Worm (Caenorhabditis elegans): Measurements from ENCODE around the gene kin-16.
A peak's percentile ranks its signal among the peaks of the same experiment; 100 is the strongest.
"Not testable (repeated sequence)": the region's sequence is repeated elsewhere in the genome, so short reads cannot be mapped to it uniquely, and the experiment has no call there.

The kin-16 gene

ce11 chrII:9470027-9470426 lies 34.1 kb upstream of the kin-16 start, which contains the start of gene T19H5.6:
TSS of gene T19H5.6 (minus strand) at chrII:9470221.
- TF ChIP-seq nhr-28 (tag; optimal IDR thresholded peaks at IDR 0.05): peak; percentile 40
- peak; percentile 88 for TF ChIP-seq pqm-1 (tag; optimal IDR thresholded peaks at IDR 0.05)
- no peak for TF ChIP-seq daf-16 (GFP tag; optimal IDR thresholded peaks at IDR 0.05)
- TF ChIP-seq daf-16 (tag; optimal IDR thresholded peaks at IDR 0.05): peak; percentile 72
- no peak for TF ChIP-seq zfp-3 (GFP tag; conservative IDR thresholded peaks at IDR 0.05)

- TF ChIP-seq lin-1 (GFP tag; IDR thresholded peaks at IDR 0.05) (0 out of 2 replicates have a peak, but pooled peaks have one; percentile 44), daf-16 (GFP tag; optimal IDR thresholded peaks at IDR 0.05) (no peak), daf-16 (tag; optimal IDR thresholded peaks at IDR 0.05) (peak; percentile 70), dmd-6 (GFP tag; IDR thresholded peaks at IDR 0.05) (peak; percentile 89), nhr-77 (tag; optimal IDR thresholded peaks at IDR 0.05) (peak; percentile 87), dve-1 (tag; optimal IDR thresholded peaks at IDR 0.05; ENCODE audit: insufficient read depth) (peak; percentile 81), tra-1 (GFP tag; IDR thresholded peaks at IDR 0.05) (no peak), jun-1 (tag; optimal IDR thresholded peaks at IDR 0.05) (no peak), spr-1 (tag; optimal IDR thresholded peaks at IDR 0.05) (no peak), nhr-28 (tag; optimal IDR thresholded peaks at IDR 0.05) (peak; percentile 88), T20F7.1 (GFP tag; optimal IDR thresholded peaks at IDR 0.05) (peak; percentile 28), pqm-1 (tag; optimal IDR thresholded peaks at IDR 0.05) (peak; percentile 99)
Measured at ce11 chrII:9468414-9468813, 32.5 kb upstream of the kin-16 start, which contains the start of gene chil-23. TSS of gene chil-23 (minus strand) at chrII:9468611.

ce11 chrII:9466095-9466494 lies 30.2 kb upstream of the kin-16 start, which contains the start of gene chil-22:
TSS of gene chil-22 (minus strand) at chrII:9466195.
- TF ChIP-seq Y48G9A.11 (GFP tag; IDR thresholded peaks at IDR 0.05): no peak
- TF ChIP-seq skn-1 (tag; optimal IDR thresholded peaks at IDR 0.05): no peak
- TF ChIP-seq gei-8 (GFP tag; optimal IDR thresholded peaks at IDR 0.05): no peak
- no peak for TF ChIP-seq mxl-3 (GFP tag; optimal IDR thresholded peaks at IDR 0.05)
- no peak for TF ChIP-seq ceh-82 (tag; optimal IDR thresholded peaks at IDR 0.05)
- no peak for TF ChIP-seq tra-1 (GFP tag; IDR thresholded peaks at IDR 0.05)
- TF ChIP-seq zag-1 (tag; optimal IDR thresholded peaks at IDR 0.05): no peak
- TF ChIP-seq hmg-1.1 (GFP tag; IDR thresholded peaks at IDR 0.05): no peak
- TF ChIP-seq fos-1 (tag; optimal IDR thresholded peaks at IDR 0.05): no peak
- TF ChIP-seq hlh-30 (tag; optimal IDR thresholded peaks at IDR 0.05; ENCODE audit: insufficient read depth): no peak

- not testable (repeated sequence) for TF ChIP-seq dmd-9 (GFP tag; IDR thresholded peaks at IDR 0.05); madf-9 (GFP tag; conservative IDR thresholded peaks at IDR 0.05); D1046.2 (GFP tag; IDR thresholded peaks at IDR 0.05)
Measured at ce11 chrII:9461881-9462280, 26.0 kb upstream of the kin-16 start, which contains the start of gene chil-21. TSS of gene chil-21 (minus strand) at chrII:9461981.

- not testable (repeated sequence) for TF ChIP-seq Y75B8A.6, ZK337.2, set-16 (GFP tag; IDR thresholded peaks at IDR 0.05)
Measured at ce11 chrII:9459462-9459861, 23.6 kb upstream of the kin-16 start, which contains the start of gene R09D1.14. TSS of gene R09D1.14 (minus strand) at chrII:9459562.

ce11 chrII:9454304-9454703 lies 18.4 kb upstream of the kin-16 start, which contains the start of gene chil-19:
TSS of gene chil-19 (minus strand) at chrII:9454404.
- TF ChIP-seq sdz-12 (GFP tag; optimal IDR thresholded peaks at IDR 0.05): no peak
- no peak for TF ChIP-seq ctbp-1 (GFP tag; IDR thresholded peaks at IDR 0.05)
- no peak for TF ChIP-seq pqm-1 (tag; optimal IDR thresholded peaks at IDR 0.05)
- TF ChIP-seq hlh-11 (tag; optimal IDR thresholded peaks at IDR 0.05): no peak
- TF ChIP-seq nhr-6 (tag; optimal IDR thresholded peaks at IDR 0.05): no peak
- no peak for TF ChIP-seq ces-1 (GFP tag; optimal IDR thresholded peaks at IDR 0.05)
- no peak for TF ChIP-seq duxl-1 (tag; optimal IDR thresholded peaks at IDR 0.05; ENCODE audit: poor library complexity)
- TF ChIP-seq mdt-29 (GFP tag; IDR thresholded peaks at IDR 0.05): no peak
- TF ChIP-seq madf-9 (GFP tag; conservative IDR thresholded peaks at IDR 0.05): no peak

Data from whole organism, L4 larva.